Fruit fly (Drosophila melanogaster) whole organism, embryonic: ENCODE data around the gene Hip14.

ENCODE experiments used
- BtbVII ChIP-seq: fragments of 200-800 bp; sonication (Bioruptor generic); optimal IDR thresholded peaks from 3 replicates; lab custom pipeline; 2017; ENCODE audit warnings: missing biosample characterization, mild to moderate bottlenecking, missing genetic modification characterization
- CG10267 ChIP-seq: fragments of 200-800 bp; sonication (Bioruptor generic); optimal IDR thresholded peaks from 2 replicates; lab custom pipeline; 2018; ENCODE audit warnings: missing biosample characterization, mild to moderate bottlenecking, missing genetic modification characterization, moderate library complexity
- CG10979 ChIP-seq: fragments of 200-800 bp; sonication (Bioruptor generic); optimal IDR thresholded peaks from 2 replicates; lab custom pipeline; 2018; ENCODE audit warnings: missing biosample characterization, mild to moderate bottlenecking, missing genetic modification characterization, moderate library complexity
- CG1233 ChIP-seq: fragments of 200-800 bp; sonication (Bioruptor generic); optimal IDR thresholded peaks from 4 replicates; lab custom pipeline; 2018; ENCODE audit warnings: missing biosample characterization, mild to moderate bottlenecking, missing genetic modification characterization
- CG13775 ChIP-seq: fragments of 200-800 bp; sonication (Bioruptor generic); optimal IDR thresholded peaks from 3 replicates; lab custom pipeline; 2017; ENCODE audit warnings: missing biosample characterization, mild to moderate bottlenecking, missing genetic modification characterization
- CG14667 ChIP-seq: fragments of 200-800 bp; sonication (Bioruptor generic); IDR thresholded peaks from 2 replicates; pipeline ENCODE4 v1.3.6; 2022; ENCODE audit warnings: missing biosample characterization, missing genetic modification characterization
- CG17328 ChIP-seq: fragments of 200-800 bp; sonication (Bioruptor generic); IDR thresholded peaks from 2 replicates; pipeline ENCODE4 v1.3.6; 2022; ENCODE audit warnings: missing biosample characterization, missing genetic modification characterization
- CG17612 ChIP-seq: fragments of 200-800 bp; sonication (Bioruptor generic); IDR thresholded peaks from 2 replicates; pipeline ENCODE4 v1.3.6; 2022; ENCODE audit warnings: missing biosample characterization, missing genetic modification characterization
- CG17912 ChIP-seq: fragments of 200-800 bp; sonication (Bioruptor generic); optimal IDR thresholded peaks from 2 replicates; lab custom pipeline; 2018; ENCODE audit warnings: missing biosample characterization, mild to moderate bottlenecking, missing genetic modification characterization
- CG2875 ChIP-seq: fragments of 200-800 bp; sonication (Bioruptor generic); optimal IDR thresholded peaks from 2 replicates; lab custom pipeline; 2017; ENCODE audit warnings: missing biosample characterization, mild to moderate bottlenecking, missing genetic modification characterization, missing genetic modification reagents
- CG30431 ChIP-seq: fragments of 200-800 bp; sonication (Bioruptor generic); optimal IDR thresholded peaks from 2 replicates; lab custom pipeline; 2017; ENCODE audit warnings: missing biosample characterization, missing genetic modification characterization
- CG34224 ChIP-seq: fragments of 200-800 bp; sonication (Bioruptor generic); IDR thresholded peaks from 3 replicates; pipeline ENCODE4 v1.3.6; 2022; ENCODE audit warnings: missing biosample characterization, missing genetic modification characterization; ENCODE audit not compliant: partially characterized antibody
- CG8281 ChIP-seq: fragments of 200-800 bp; sonication (Bioruptor generic); optimal IDR thresholded peaks from 2 replicates; lab custom pipeline; 2018; ENCODE audit warnings: missing biosample characterization, mild to moderate bottlenecking, missing genetic modification characterization, moderate library complexity
- CG8290 ChIP-seq, 3 experiments: fragments of 200-800 bp; sonication (Bioruptor generic); optimal IDR thresholded peaks; 2 replicates each; lab custom pipeline; 2016 to 2019; ENCODE audit warnings: missing biosample characterization in 3 of 3, missing genetic modification characterization in 3 of 3, mild to moderate bottlenecking in 2 of 3, moderate library complexity in 1 of 3
- CHES-1-like ChIP-seq: fragments of 200-800 bp; sonication (Bioruptor generic); optimal IDR thresholded peaks from 2 replicates; lab custom pipeline; 2016; ENCODE audit warnings: missing biosample characterization, missing genetic modification characterization
- Deaf1 ChIP-seq: fragments of 200-800 bp; optimal IDR thresholded peaks from 3 replicates; lab custom pipeline; 2019; ENCODE audit warnings: missing biosample characterization, mild to moderate bottlenecking, missing genetic modification characterization, moderate library complexity
- Doc2 ChIP-seq: fragments of 200-800 bp; sonication (Bioruptor generic); IDR thresholded peaks from 2 replicates; pipeline ENCODE4 v1.3.6; 2022; ENCODE audit warnings: missing biosample characterization, missing genetic modification characterization
- Fer2 ChIP-seq: fragments of 200-800 bp; sonication (Bioruptor generic); optimal IDR thresholded peaks from 2 replicates; lab custom pipeline; 2018; ENCODE audit warnings: missing biosample characterization, mild to moderate bottlenecking, missing genetic modification characterization, moderate library complexity
- HLH3B ChIP-seq: fragments of 200-800 bp; sonication (Bioruptor generic); IDR thresholded peaks from 2 replicates; pipeline ENCODE4 v1.3.6; 2022; ENCODE audit warnings: missing biosample characterization, missing genetic modification characterization
- Hmx ChIP-seq: fragments of 200-800 bp; sonication (Bioruptor generic); optimal IDR thresholded peaks from 2 replicates; lab custom pipeline; 2016; ENCODE audit warnings: missing biosample characterization, missing genetic modification characterization
- Jarid2 ChIP-seq: fragments of 200-800 bp; sonication (Bioruptor generic); optimal IDR thresholded peaks from 3 replicates; lab custom pipeline; 2017; ENCODE audit warnings: mild to moderate bottlenecking, missing biosample characterization, missing genetic modification reagents, missing genetic modification characterization
- Kr ChIP-seq: fragments of 200-800 bp; sonication (Bioruptor generic); optimal IDR thresholded peaks from 2 replicates; lab custom pipeline; 2017; ENCODE audit warnings: missing biosample characterization, mild to moderate bottlenecking, missing genetic modification characterization
- MESR4 ChIP-seq: fragments of 200-800 bp; sonication (Bioruptor generic); optimal IDR thresholded peaks from 2 replicates; lab custom pipeline; 2018; ENCODE audit warnings: missing biosample characterization, mild to moderate bottlenecking, missing genetic modification characterization, moderate library complexity
- Nf-YB ChIP-seq: fragments of 200-800 bp; sonication (Bioruptor generic); optimal IDR thresholded peaks from 3 replicates; lab custom pipeline; 2019; ENCODE audit warnings: missing biosample characterization, mild to moderate bottlenecking, missing genetic modification characterization, moderate library complexity
- Trl ChIP-seq, 3 experiments: fragments of >200 bp in 2 of 3; fragments of 200-800 bp in 1 of 3; sonication (Bioruptor generic) in 1 of 3; optimal IDR thresholded peaks; 2 replicates in 1 of 3; 3 replicates in 2 of 3; lab custom pipeline; 2016 to 2017; ENCODE audit warnings: missing biosample characterization in 1 of 3, missing genetic modification characterization in 1 of 3
- ac ChIP-seq: fragments of 200-800 bp; sonication (Bioruptor generic); optimal IDR thresholded peaks from 3 replicates; lab custom pipeline; 2017; ENCODE audit warnings: missing biosample characterization, mild to moderate bottlenecking, missing genetic modification characterization
- bbx ChIP-seq: fragments of 200-800 bp; sonication (Bioruptor generic); IDR thresholded peaks from 2 replicates; pipeline ENCODE4 v1.3.6; 2022; ENCODE audit warnings: missing biosample characterization, missing genetic modification characterization; ENCODE audit not compliant: partially characterized antibody
- btn ChIP-seq: fragments of 200-800 bp; sonication (Bioruptor generic); optimal IDR thresholded peaks from 2 replicates; lab custom pipeline; 2016; ENCODE audit warnings: missing biosample characterization, missing genetic modification characterization
- chif ChIP-seq, 2 experiments: fragments of 200-800 bp; sonication (Bioruptor generic); optimal IDR thresholded peaks; 3 replicates each; lab custom pipeline; 2016; ENCODE audit warnings: missing biosample characterization in 2 of 2, missing genetic modification characterization in 2 of 2
- ci ChIP-seq: fragments of 200-800 bp; sonication (Bioruptor generic); IDR thresholded peaks from 3 replicates; pipeline ENCODE4 v1.3.6; 2022; ENCODE audit warnings: missing biosample characterization, missing genetic modification characterization
- crc ChIP-seq: fragments of 200-800 bp; sonication (Bioruptor generic); optimal IDR thresholded peaks from 2 replicates; lab custom pipeline; 2016; ENCODE audit warnings: missing biosample characterization, missing genetic modification characterization
- crol ChIP-seq: fragments of 200-800 bp; sonication (Bioruptor generic); IDR thresholded peaks from 2 replicates; pipeline ENCODE4 v1.3.6; 2022; ENCODE audit warnings: missing biosample characterization, missing genetic modification characterization
- dan ChIP-seq: fragments of 200-800 bp; sonication (Bioruptor generic); IDR thresholded peaks from 2 replicates; pipeline ENCODE4 v1.3.6; 2022; ENCODE audit warnings: missing biosample characterization, missing genetic modification characterization
- exex ChIP-seq: fragments of 200-800 bp; sonication (Bioruptor generic); optimal IDR thresholded peaks from 4 replicates; lab custom pipeline; 2018; ENCODE audit warnings: missing biosample characterization, mild to moderate bottlenecking, missing genetic modification characterization, moderate library complexity
- lab ChIP-seq: fragments of 200-800 bp; sonication (Bioruptor generic); optimal IDR thresholded peaks from 3 replicates; lab custom pipeline; 2017; ENCODE audit warnings: missing biosample characterization, missing genetic modification characterization, mild to moderate bottlenecking, moderate library complexity, missing genetic modification reagents
- onecut ChIP-seq: fragments of 200-800 bp; sonication (Bioruptor generic); IDR thresholded peaks from 2 replicates; pipeline ENCODE4 v1.3.6; 2022; ENCODE audit warnings: missing biosample characterization, missing genetic modification characterization
- otp ChIP-seq: fragments of 200-800 bp; sonication (Bioruptor generic); IDR thresholded peaks from 3 replicates; pipeline ENCODE4, ENCODE4 v1.3.6; 2022; ENCODE audit warnings: missing biosample characterization, missing genetic modification characterization
- pho ChIP-seq: fragments of 200-800 bp; sonication (Bioruptor generic); optimal IDR thresholded peaks from 2 replicates; lab custom pipeline; 2016; ENCODE audit warnings: missing biosample characterization, missing genetic modification characterization
- row ChIP-seq: fragments of 200-800 bp; sonication (Bioruptor generic); IDR thresholded peaks from 3 replicates; pipeline ENCODE4 v1.3.6; 2022; ENCODE audit warnings: missing biosample characterization, missing genetic modification characterization
- sd ChIP-seq: fragments of 200-800 bp; sonication (Bioruptor generic); optimal IDR thresholded peaks from 3 replicates; lab custom pipeline; 2018; ENCODE audit warnings: missing biosample characterization, mild to moderate bottlenecking, missing genetic modification characterization, moderate library complexity
- sens ChIP-seq: fragments of 200-800 bp; sonication (Bioruptor generic); peaks from one replicate; lab custom pipeline; 2016; ENCODE audit warnings: missing biosample characterization, missing genetic modification characterization
- sisA ChIP-seq: fragments of 200-800 bp; sonication (Bioruptor generic); IDR thresholded peaks from 2 replicates; pipeline ENCODE4 v1.3.6; 2022; ENCODE audit warnings: missing biosample characterization, missing genetic modification characterization
- tll ChIP-seq, 2 experiments: fragments of 200-800 bp in 1 of 2; fragments of >200 bp in 1 of 2; sonication (Bioruptor generic) in 1 of 2; optimal IDR thresholded peaks; 2 replicates each; lab custom pipeline; 2017 to 2019; ENCODE audit warnings: missing biosample characterization in 2 of 2, missing genetic modification characterization in 2 of 2, mild to moderate bottlenecking in 1 of 2, moderate library complexity in 1 of 2
- vvl ChIP-seq: fragments of 200-800 bp; sonication (Bioruptor generic); IDR thresholded peaks from 2 replicates; pipeline ENCODE4 v1.3.6; 2022; ENCODE audit warnings: missing biosample characterization, missing genetic modification characterization
- wdn ChIP-seq: fragments of 200-800 bp; sonication (Bioruptor generic); IDR thresholded peaks from 2 replicates; pipeline ENCODE4 v1.3.6; 2022; ENCODE audit warnings: missing biosample characterization, missing genetic modification characterization
- wor ChIP-seq: fragments of 200-800 bp; sonication (Bioruptor generic); IDR thresholded peaks from 2 replicates; pipeline ENCODE4 v1.3.6; 2022; ENCODE audit warnings: missing biosample characterization, missing genetic modification characterization
- z ChIP-seq: fragments of 200-800 bp; sonication (Bioruptor generic); IDR thresholded peaks from 3 replicates; pipeline ENCODE4 v1.3.6; 2022; ENCODE audit warnings: missing biosample characterization, missing genetic modification characterization
- zfh1 ChIP-seq: fragments of 200-800 bp; sonication (Bioruptor generic); IDR thresholded peaks from 3 replicates; pipeline ENCODE4 v1.3.6; 2022; ENCODE audit warnings: missing biosample characterization, missing genetic modification characterization
- zfh2 ChIP-seq: fragments of 200-800 bp; sonication (Bioruptor generic); optimal IDR thresholded peaks from 2 replicates; lab custom pipeline; 2016; ENCODE audit warnings: missing biosample characterization, missing genetic modification characterization

Gene Hip14

DNA sequence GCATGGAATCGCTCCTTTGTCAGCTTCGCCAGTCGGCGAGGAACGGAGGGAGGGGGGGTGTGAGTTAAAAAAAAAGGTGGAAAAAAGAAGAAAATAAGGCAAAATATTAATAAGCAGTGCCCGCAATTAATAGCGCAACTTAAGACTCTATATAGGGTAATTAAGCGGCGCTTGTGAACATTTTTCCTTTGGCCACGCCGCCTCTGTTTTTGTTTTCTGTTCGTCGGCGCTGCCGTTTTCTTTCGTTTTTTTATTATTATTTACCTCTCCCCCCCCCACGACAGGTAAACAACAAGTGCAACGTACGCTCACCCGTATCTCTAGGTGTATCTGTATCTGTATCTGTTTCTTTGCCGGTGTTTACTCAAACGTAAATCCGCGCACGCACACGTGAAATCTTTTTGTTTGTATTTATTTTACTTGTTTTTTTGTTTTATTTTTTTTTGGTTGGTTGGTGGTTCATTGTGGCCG lies 39.2 kb downstream of the Hip14 start (continued):
- TF ChIP-seq CG34224 (GFP tag; lab: Robert Waterston, UW) = no peak
- TF ChIP-seq CG10267 (tag; lab: Kevin White, UChicago) = peak; percentile 14
- no peak for TF ChIP-seq CG17912 (GFP tag; lab: Kevin White, UChicago)
- no peak for TF ChIP-seq Fer2
- TF ChIP-seq zfh2 (GFP tag; lab: Kevin White, UChicago) = peak; percentile 4
- TF ChIP-seq CG10979 (tag; lab: Kevin White, UChicago) = peak; percentile 10
- peak; percentile 95 for TF ChIP-seq sens
- peak; percentile 46 for TF ChIP-seq Jarid2 (GFP tag; lab: Kevin White, UChicago)
- TF ChIP-seq Nf-YB (GFP tag; lab: Kevin White, UChicago) = peak; percentile 47
- peak; percentile 77 for TF ChIP-seq onecut (GFP tag; lab: Robert Waterston, UW)
- TF ChIP-seq sisA = 0 out of 2 replicates have a peak, but pooled peaks have one; percentile 17
- peak; percentile 42; the same call in 2 of the 3 replicates for TF ChIP-seq row
- no peak for TF ChIP-seq CG8290 (GFP tag; optimal IDR thresholded peaks at IDR 0.05; lab: Kevin White, UChicago)
- TF ChIP-seq CG8290 (tag; optimal IDR thresholded peaks at IDR 0.05; lab: Kevin White, UChicago) = peak in 1 of 2 experiments; percentile 65
- TF ChIP-seq otp (GFP tag; lab: Robert Waterston, UW) = 0 out of 3 replicates have a peak, but pooled peaks have one; percentile 11
- TF ChIP-seq CG17612 (GFP tag; lab: Robert Waterston, UW) = no peak
- TF ChIP-seq CG8281 (tag; lab: Kevin White, UChicago) = peak; percentile 14
- TF ChIP-seq CG2875 (GFP tag; lab: Kevin White, UChicago) = peak; percentile 54
- TF ChIP-seq z (GFP tag; lab: Robert Waterston, UW) = 0 out of 3 replicates have a peak, but pooled peaks have one; percentile 14
- no peak for TF ChIP-seq CG13775 (GFP tag; lab: Kevin White, UChicago)
- TF ChIP-seq chif (GFP tag; optimal IDR thresholded peaks at IDR 0.05; lab: Kevin White, UChicago) = peak in 1 of 2 experiments; percentile 34
- TF ChIP-seq pho (GFP tag; lab: Kevin White, UChicago) = no peak
- TF ChIP-seq dan (GFP tag; lab: Robert Waterston, UW) = no peak
- peak in 1 of 2 experiments; percentile 40 for TF ChIP-seq tll (GFP tag; optimal IDR thresholded peaks at IDR 0.05; lab: Kevin White, UChicago)
- peak; percentile 70 for TF ChIP-seq Kr (GFP tag; lab: Kevin White, UChicago)
- TF ChIP-seq Deaf1 = peak; percentile 8
- no peak for TF ChIP-seq MESR4 (GFP tag; lab: Kevin White, UChicago)
- TF ChIP-seq vvl = no peak
- no peak for TF ChIP-seq CG17328 (GFP tag; lab: Robert Waterston, UW)
- TF ChIP-seq HLH3B (GFP tag; lab: Robert Waterston, UW) = peak; percentile 50; the same call in 1 of the 2 replicates
- TF ChIP-seq bbx (GFP tag; lab: Robert Waterston, UW) = no peak
- no peak for TF ChIP-seq Hmx (GFP tag; lab: Kevin White, UChicago)
- no peak for TF ChIP-seq CG14667 (GFP tag; lab: Robert Waterston, UW)
- peak; percentile 74 for TF ChIP-seq ac (GFP tag; lab: Kevin White, UChicago)
- peak; percentile 60; the same call in 2 of the 3 replicates for TF ChIP-seq ci
- 0 out of 2 replicates have a peak, but pooled peaks have one; percentile 7 for TF ChIP-seq wdn
- no peak for TF ChIP-seq Doc2 (GFP tag; lab: Robert Waterston, UW)
- peak; percentile 74 for TF ChIP-seq crol (GFP tag; lab: Robert Waterston, UW)
- peak; percentile 33 for TF ChIP-seq CG1233 (GFP tag; lab: Kevin White, UChicago)
- peak; percentile 63 for TF ChIP-seq BtbVII (GFP tag; lab: Kevin White, UChicago)
- 0 out of 3 replicates have a peak, but pooled peaks have one; percentile 29 for TF ChIP-seq zfh1 (GFP tag; lab: Robert Waterston, UW)
- TF ChIP-seq Trl (optimal IDR thresholded peaks at IDR 0.05; lab: Kevin White, UChicago) = no peak
- peak; percentile 48 for TF ChIP-seq Trl (GFP tag; optimal IDR thresholded peaks at IDR 0.05; lab: Kevin White, UChicago)
- no peak for TF ChIP-seq wor (GFP tag; lab: Robert Waterston, UW)
- no peak for TF ChIP-seq crc (GFP tag; lab: Kevin White, UChicago)
- no peak for TF ChIP-seq exex (tag; lab: Kevin White, UChicago)
- peak; percentile 12 for TF ChIP-seq sd (tag; lab: Kevin White, UChicago)
- peak; percentile 30 for TF ChIP-seq CHES-1-like (GFP tag; lab: Kevin White, UChicago)
- TF ChIP-seq CG30431 (GFP tag; lab: Kevin White, UChicago) = no peak
- peak; percentile 20 for TF ChIP-seq btn
- peak; percentile 71 for TF ChIP-seq lab (GFP tag; lab: Kevin White, UChicago)
